Fruit fly (Drosophila melanogaster) whole organism, embryonic: ENCODE measurements around the gene bol.
A peak's percentile ranks its signal among the peaks of the same experiment; 100 is the strongest.

Source experiments
- ATbp ChIP-seq: fragments of 200-800 bp; sonication (Bioruptor generic); optimal IDR thresholded peaks from 2 replicates; lab custom pipeline; 2017; ENCODE audit warnings: missing biosample characterization, mild to moderate bottlenecking, missing genetic modification characterization, missing genetic modification reagents
- Abd-B ChIP-seq: fragments of 200-800 bp; sonication (Bioruptor generic); optimal IDR thresholded peaks from 2 replicates; lab custom pipeline; 2018; ENCODE audit warnings: missing biosample characterization, mild to moderate bottlenecking, missing genetic modification characterization, moderate library complexity
- Antp ChIP-seq: fragments of 200-800 bp; sonication (Bioruptor generic); optimal IDR thresholded peaks from 3 replicates; lab custom pipeline; 2016; ENCODE audit warnings: missing biosample characterization, missing genetic modification characterization
- Awh ChIP-seq: fragments of 200-800 bp; sonication (Bioruptor generic); IDR thresholded peaks from 2 replicates; pipeline ENCODE4, ENCODE4 v1.3.6; 2022; ENCODE audit warnings: missing biosample characterization, missing genetic modification characterization
- CG10274 ChIP-seq: fragments of 200-800 bp; sonication (Bioruptor generic); optimal IDR thresholded peaks from 3 replicates; lab custom pipeline; 2017; ENCODE audit warnings: missing biosample characterization, mild to moderate bottlenecking, missing genetic modification characterization
- CG10321 ChIP-seq: fragments of 200-800 bp; sonication (Bioruptor generic); IDR thresholded peaks from 2 replicates; pipeline ENCODE4 v1.3.6; 2022; ENCODE audit warnings: missing biosample characterization, missing genetic modification characterization
- CG11723 ChIP-seq: fragments of 200-800 bp; sonication (Bioruptor generic); optimal IDR thresholded peaks from 2 replicates; lab custom pipeline; 2017; ENCODE audit warnings: missing biosample characterization, mild to moderate bottlenecking, missing genetic modification characterization
- CG12071 ChIP-seq: fragments of 200-800 bp; sonication (Bioruptor generic); optimal IDR thresholded peaks from 3 replicates; lab custom pipeline; 2018; ENCODE audit warnings: missing biosample characterization, mild to moderate bottlenecking, missing genetic modification characterization
- CG12299 ChIP-seq: fragments of 200-800 bp; sonication (Bioruptor generic); optimal IDR thresholded peaks from 2 replicates; lab custom pipeline; 2018; ENCODE audit warnings: missing biosample characterization, mild to moderate bottlenecking, missing genetic modification characterization
- CG12744 ChIP-seq: fragments of 200-800 bp; sonication (Bioruptor generic); optimal IDR thresholded peaks from 2 replicates; lab custom pipeline; 2016; ENCODE audit warnings: missing biosample characterization, missing genetic modification characterization
- CG13775 ChIP-seq: fragments of 200-800 bp; sonication (Bioruptor generic); optimal IDR thresholded peaks from 3 replicates; lab custom pipeline; 2017; ENCODE audit warnings: missing biosample characterization, mild to moderate bottlenecking, missing genetic modification characterization
- CG15269 ChIP-seq: fragments of 200-800 bp; sonication (Bioruptor generic); optimal IDR thresholded peaks from 2 replicates; lab custom pipeline; 2018; ENCODE audit warnings: missing biosample characterization, mild to moderate bottlenecking, missing genetic modification characterization, moderate library complexity
- CG15479 ChIP-seq: fragments of 200-800 bp; sonication (Bioruptor generic); optimal IDR thresholded peaks from 3 replicates; lab custom pipeline; 2019; ENCODE audit warnings: missing biosample characterization, mild to moderate bottlenecking, missing genetic modification characterization, moderate library complexity
- CG17802 ChIP-seq: fragments of 200-800 bp; sonication (Bioruptor generic); optimal IDR thresholded peaks from 2 replicates; lab custom pipeline; 2018; ENCODE audit warnings: missing biosample characterization, mild to moderate bottlenecking, missing genetic modification characterization, moderate library complexity
- CG18599 ChIP-seq: fragments of 200-800 bp; sonication (Bioruptor generic); optimal IDR thresholded peaks from 3 replicates; lab custom pipeline; 2017; ENCODE audit warnings: missing biosample characterization, missing genetic modification characterization, mild to moderate bottlenecking, moderate library complexity, missing genetic modification reagents
- CG2712 ChIP-seq: fragments of 200-800 bp; optimal IDR thresholded peaks from 3 replicates; lab custom pipeline; 2019; ENCODE audit warnings: missing biosample characterization, mild to moderate bottlenecking, missing genetic modification characterization, moderate library complexity
- CG4424 ChIP-seq: fragments of 200-800 bp; sonication (Bioruptor generic); optimal IDR thresholded peaks from 3 replicates; lab custom pipeline; 2016; ENCODE audit warnings: missing biosample characterization, missing genetic modification characterization
- CG4617 ChIP-seq: fragments of 200-800 bp; sonication (Bioruptor generic); optimal IDR thresholded peaks from 3 replicates; lab custom pipeline; 2016; ENCODE audit warnings: missing biosample characterization, missing genetic modification characterization, borderline replicate concordance
- CG6654 ChIP-seq: fragments of 200-800 bp; sonication (Bioruptor generic); optimal IDR thresholded peaks from 2 replicates; lab custom pipeline; 2017; ENCODE audit warnings: missing biosample characterization, mild to moderate bottlenecking, missing genetic modification characterization
- CG7556 ChIP-seq: fragments of 200-800 bp; sonication (Bioruptor generic); optimal IDR thresholded peaks from 2 replicates; lab custom pipeline; 2017; ENCODE audit warnings: missing biosample characterization, mild to moderate bottlenecking, missing genetic modification characterization
- CG7963 ChIP-seq: fragments of 200-800 bp; sonication (Bioruptor generic); IDR thresholded peaks from 3 replicates; pipeline ENCODE4 v1.3.6; 2022; ENCODE audit warnings: missing biosample characterization, missing genetic modification characterization; ENCODE audit not compliant: partially characterized antibody
- CG8388 ChIP-seq: fragments of 200-800 bp; sonication (Bioruptor generic); optimal IDR thresholded peaks from 2 replicates; lab custom pipeline; 2019; ENCODE audit warnings: missing biosample characterization, mild to moderate bottlenecking, missing genetic modification characterization, moderate library complexity
- CG9437 ChIP-seq: fragments of 200-800 bp; sonication (Bioruptor generic); optimal IDR thresholded peaks from 2 replicates; lab custom pipeline; 2018; ENCODE audit warnings: missing biosample characterization, mild to moderate bottlenecking, missing genetic modification characterization
- D19A ChIP-seq: fragments of 200-800 bp; optimal IDR thresholded peaks from 3 replicates; lab custom pipeline; 2019; ENCODE audit warnings: missing biosample characterization, mild to moderate bottlenecking, missing genetic modification characterization, moderate library complexity
- Dll ChIP-seq: fragments of 200-800 bp; sonication (Bioruptor generic); IDR thresholded peaks from 4 replicates; pipeline ENCODE4 v1.3.6; 2022; ENCODE audit warnings: missing biosample characterization, missing genetic modification characterization; ENCODE audit not compliant: partially characterized antibody
- ERR ChIP-seq: fragments of 200-800 bp; sonication (Bioruptor generic); optimal IDR thresholded peaks from 2 replicates; lab custom pipeline; 2016; ENCODE audit warnings: missing biosample characterization, missing genetic modification characterization
- Lpt ChIP-seq: fragments of >200 bp; optimal IDR thresholded peaks from 2 replicates; lab custom pipeline; 2018; ENCODE audit warnings: missing biosample characterization, missing genetic modification characterization
- MESR4 ChIP-seq: fragments of 200-800 bp; sonication (Bioruptor generic); optimal IDR thresholded peaks from 2 replicates; lab custom pipeline; 2018; ENCODE audit warnings: missing biosample characterization, mild to moderate bottlenecking, missing genetic modification characterization, moderate library complexity
- MTF-1 ChIP-seq: fragments of 200-800 bp; sonication (Bioruptor generic); optimal IDR thresholded peaks from 2 replicates; lab custom pipeline; 2018; ENCODE audit warnings: missing biosample characterization, mild to moderate bottlenecking, missing genetic modification characterization, borderline replicate concordance
- Med ChIP-seq: fragments of 200-800 bp; sonication (Bioruptor generic); peaks from one replicate; lab custom pipeline; 2016; ENCODE audit warnings: missing biosample characterization, missing genetic modification characterization, mild to moderate bottlenecking, inconsistent platforms, moderate library complexity
- NC2β ChIP-seq: fragments of 200-800 bp; sonication (Bioruptor generic); optimal IDR thresholded peaks from 2 replicates; lab custom pipeline; 2016; ENCODE audit warnings: missing biosample characterization, missing genetic modification characterization
- Optix ChIP-seq: fragments of 200-800 bp; sonication (Bioruptor generic); IDR thresholded peaks from 3 replicates; pipeline ENCODE4 v1.3.6; 2022; ENCODE audit warnings: missing biosample characterization, missing genetic modification characterization
- Side ChIP-seq: fragments of 200-800 bp; sonication (Bioruptor generic); optimal IDR thresholded peaks from 2 replicates; lab custom pipeline; 2016; ENCODE audit warnings: missing biosample characterization, missing genetic modification characterization
- Spps ChIP-seq: fragments of 200-800 bp; sonication (Bioruptor generic); optimal IDR thresholded peaks from 2 replicates; lab custom pipeline; 2018; ENCODE audit warnings: missing biosample characterization, mild to moderate bottlenecking, missing genetic modification characterization
- Xrp1 ChIP-seq: fragments of 200-800 bp; sonication (Bioruptor generic); IDR thresholded peaks from 2 replicates; pipeline ENCODE4 v1.3.6; 2022; ENCODE audit warnings: missing biosample characterization, missing genetic modification characterization
- cas ChIP-seq: fragments of 200-800 bp; sonication (Bioruptor generic); IDR thresholded peaks from 2 replicates; pipeline ENCODE4 v1.3.6; 2022; ENCODE audit warnings: missing biosample characterization, missing genetic modification characterization
- corto ChIP-seq: fragments of 200-800 bp; sonication (Bioruptor generic); optimal IDR thresholded peaks from 2 replicates; lab custom pipeline; 2016; ENCODE audit warnings: missing biosample characterization, mild to moderate bottlenecking, missing genetic modification characterization, moderate library complexity
- ewg ChIP-seq: fragments of 200-800 bp; sonication (Bioruptor generic); optimal IDR thresholded peaks from 3 replicates; lab custom pipeline; 2017; ENCODE audit warnings: mild to moderate bottlenecking, missing biosample characterization, missing genetic modification reagents, missing genetic modification characterization
- gcm2 ChIP-seq: fragments of 200-800 bp; sonication (Bioruptor generic); optimal IDR thresholded peaks from 2 replicates; lab custom pipeline; 2016; ENCODE audit warnings: missing biosample characterization, missing genetic modification characterization
- ind ChIP-seq: fragments of 200-800 bp; sonication (Bioruptor generic); optimal IDR thresholded peaks from 3 replicates; lab custom pipeline; 2016; ENCODE audit warnings: missing biosample characterization, missing genetic modification characterization
- lab ChIP-seq: fragments of 200-800 bp; sonication (Bioruptor generic); optimal IDR thresholded peaks from 3 replicates; lab custom pipeline; 2017; ENCODE audit warnings: missing biosample characterization, missing genetic modification characterization, mild to moderate bottlenecking, moderate library complexity, missing genetic modification reagents
- luna ChIP-seq: fragments of 200-800 bp; sonication (Bioruptor generic); optimal IDR thresholded peaks from 2 replicates; lab custom pipeline; 2016; ENCODE audit warnings: missing biosample characterization, missing genetic modification characterization
- mirr ChIP-seq: fragments of 200-800 bp; sonication (Bioruptor generic); optimal IDR thresholded peaks from 3 replicates; lab custom pipeline; 2018; ENCODE audit warnings: missing biosample characterization, mild to moderate bottlenecking, missing genetic modification characterization
- nerfin-1 ChIP-seq: fragments of 200-800 bp; sonication (Bioruptor generic); optimal IDR thresholded peaks from 3 replicates; lab custom pipeline; 2019; ENCODE audit warnings: missing biosample characterization, mild to moderate bottlenecking, missing genetic modification characterization, moderate library complexity
- pb ChIP-seq: fragments of 200-800 bp; sonication (Bioruptor generic); optimal IDR thresholded peaks from 3 replicates; lab custom pipeline; 2016; ENCODE audit warnings: missing biosample characterization, missing genetic modification characterization
- prd ChIP-seq, 3 experiments: fragments of >200 bp in 2 of 3; fragments of 200-800 bp in 1 of 3; sonication (Bioruptor generic) in 1 of 3; optimal IDR thresholded peaks in 2 of 3; IDR thresholded peaks in 1 of 3; 2 replicates in 2 of 3; 3 replicates in 1 of 3; pipeline versions ENCODE4 v1.3.6 to Lab custom; 2017 to 2022; ENCODE audit warnings: missing biosample characterization in 1 of 3, missing genetic modification characterization in 1 of 3
- sens ChIP-seq: fragments of 200-800 bp; sonication (Bioruptor generic); peaks from one replicate; lab custom pipeline; 2016; ENCODE audit warnings: missing biosample characterization, missing genetic modification characterization
- slbo ChIP-seq: fragments of 200-800 bp; sonication (Bioruptor generic); IDR thresholded peaks from 2 replicates; pipeline ENCODE4 v1.3.6; 2022; ENCODE audit warnings: missing biosample characterization, missing genetic modification characterization
- slou ChIP-seq: fragments of 200-800 bp; sonication (Bioruptor generic); optimal IDR thresholded peaks from 3 replicates; lab custom pipeline; 2016; ENCODE audit warnings: missing biosample characterization, missing genetic modification characterization
- sr ChIP-seq: fragments of 200-800 bp; sonication (Bioruptor generic); IDR thresholded peaks from 3 replicates; pipeline ENCODE4 v1.3.6; 2022; ENCODE audit warnings: missing biosample characterization, missing genetic modification characterization
- sug ChIP-seq: fragments of 200-800 bp; optimal IDR thresholded peaks from 2 replicates; lab custom pipeline; 2019; ENCODE audit warnings: missing biosample characterization, mild to moderate bottlenecking, missing genetic modification characterization, moderate library complexity

Gene bol

DNA sequence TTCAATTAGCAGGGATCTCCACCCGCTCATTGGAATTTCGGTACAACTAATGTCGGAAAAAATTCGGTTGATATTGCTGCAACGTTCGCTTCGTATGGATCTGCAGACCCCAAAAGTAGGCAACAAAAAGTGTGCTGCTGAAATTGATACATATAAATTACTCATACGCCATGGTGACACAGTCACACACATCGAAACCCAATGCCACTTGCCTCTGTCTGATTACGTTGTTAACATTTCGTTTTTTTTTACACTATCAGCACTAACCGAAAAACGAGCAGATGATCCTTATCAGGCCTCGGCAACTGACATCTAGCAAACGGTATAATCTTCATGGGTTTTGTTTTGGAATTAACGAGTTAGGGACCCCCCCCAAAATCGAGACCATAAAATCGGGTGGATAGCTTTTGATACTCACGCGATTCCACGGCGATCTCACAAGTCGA is 39.2 kb downstream of the bol start (continued):
- TF ChIP-seq prd (optimal IDR thresholded peaks at IDR 0.05; lab: Kevin White, UChicago) (no peak), prd (GFP tag; IDR thresholded peaks at IDR 0.05; lab: Robert Waterston, UW) (no peak), luna (GFP tag; lab: Kevin White, UChicago) (no peak), Side (GFP tag; lab: Kevin White, UChicago) (no peak), Med (peak; percentile 37), mirr (GFP tag; lab: Kevin White, UChicago) (peak; percentile 95), Lpt (GFP tag; lab: Kevin White, UChicago) (no peak), gcm2 (no peak), CG4424 (no peak), CG8388 (GFP tag; lab: Kevin White, UChicago) (no peak), pb (GFP tag; lab: Kevin White, UChicago) (no peak), CG12071 (GFP tag; lab: Kevin White, UChicago) (peak; percentile 36), CG12299 (tag; lab: Kevin White, UChicago) (no peak), Xrp1 (GFP tag; lab: Robert Waterston, UW) (0 out of 2 replicates have a peak, but pooled peaks have one; percentile 4), sr (GFP tag; lab: Robert Waterston, UW) (no peak), CG17802 (tag; lab: Kevin White, UChicago) (no peak), CG13775 (GFP tag; lab: Kevin White, UChicago) (no peak), sug (peak; percentile 33), NC2β (GFP tag; lab: Kevin White, UChicago) (no peak), CG10274 (no peak), Abd-B (GFP tag; lab: Kevin White, UChicago) (no peak), D19A (tag; lab: Kevin White, UChicago) (no peak), CG7556 (GFP tag; lab: Kevin White, UChicago) (no peak), Awh (GFP tag; lab: Robert Waterston, UW) (no peak), CG4617 (GFP tag; lab: Kevin White, UChicago) (no peak), CG12744 (no peak), MTF-1 (no peak), CG11723 (no peak), CG15479 (no peak), MESR4 (no peak), lab (no peak), cas (GFP tag; lab: Robert Waterston, UW) (no peak), CG18599 (GFP tag; lab: Kevin White, UChicago) (no peak), ERR (GFP tag; lab: Kevin White, UChicago) (no peak), slbo (no peak), slou (GFP tag; lab: Kevin White, UChicago) (no peak), corto (GFP tag; lab: Kevin White, UChicago) (no peak), Dll (no peak), Optix (GFP tag; lab: Robert Waterston, UW) (no peak), nerfin-1 (tag; lab: Kevin White, UChicago) (no peak), CG2712 (tag; lab: Kevin White, UChicago) (no peak), ATbp (no peak), Spps (tag; lab: Kevin White, UChicago) (no peak), sens (GFP tag; lab: Kevin White, UChicago) (peak; percentile 11), CG9437 (peak; percentile 36), ewg (no peak), ind (no peak), CG7963 (GFP tag; lab: Robert Waterston, UW) (no peak), CG10321 (GFP tag; lab: Robert Waterston, UW) (no peak), CG15269 (no peak), Antp (GFP tag; lab: Kevin White, UChicago) (no peak), CG6654 (GFP tag; lab: Kevin White, UChicago) (no peak)
